Worm (Caenorhabditis elegans): ENCODE measurements around the gene smcl-1.

smcl-1 gene

DNA sequence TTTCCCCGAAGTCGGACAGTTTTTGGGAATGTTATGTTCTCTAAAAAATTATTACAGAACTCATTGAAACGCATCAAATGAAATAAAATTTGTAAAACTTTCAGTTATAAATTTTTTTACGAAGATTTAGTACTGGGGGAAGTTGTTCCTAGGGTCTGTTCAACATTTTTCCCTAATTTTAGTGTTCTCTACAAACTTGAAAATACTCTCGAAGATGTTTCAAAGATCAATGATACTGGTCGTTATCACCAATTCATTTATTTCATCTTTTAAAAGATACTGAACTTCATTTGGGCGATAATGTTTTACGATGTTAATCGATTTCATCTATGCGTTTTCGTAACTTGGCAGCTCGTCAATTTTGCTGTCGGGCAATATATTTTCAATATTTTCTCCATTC lies 9.0 kb downstream of the smcl-1 start, which contains the start of gene C44C10.3:
TSS of gene C44C10.3 (plus strand) at position 301 of the 400 bp plus-strand sequence.
- TF ChIP-seq npax-4 (tag; optimal IDR thresholded peaks at IDR 0.05) (no peak), hlh-13 (GFP tag; optimal IDR thresholded peaks at IDR 0.05) (no peak), gmeb-2 (tag; optimal IDR thresholded peaks at IDR 0.05) (no peak), pag-3 (tag; optimal IDR thresholded peaks at IDR 0.05; ENCODE audit: borderline replicate concordance) (no peak), unc-42 (tag; optimal IDR thresholded peaks at IDR 0.05) (no peak), tbx-7 (tag; optimal IDR thresholded peaks at IDR 0.05) (no peak), ceh-30 (tag; optimal IDR thresholded peaks at IDR 0.05) (no peak), hlh-15 (tag; optimal IDR thresholded peaks at IDR 0.05) (no peak), che-1 (tag; optimal IDR thresholded peaks at IDR 0.05) (no peak), ceh-18 (tag; optimal IDR thresholded peaks at IDR 0.05) (no peak), C38D4.7 (GFP tag; optimal IDR thresholded peaks at IDR 0.05) (no peak), ceh-45 (GFP tag; IDR thresholded peaks at IDR 0.05) (no peak), hlh-6 (tag; optimal IDR thresholded peaks at IDR 0.05) (no peak), sox-2 (GFP tag; IDR thresholded peaks at IDR 0.05) (no peak)

DNA sequence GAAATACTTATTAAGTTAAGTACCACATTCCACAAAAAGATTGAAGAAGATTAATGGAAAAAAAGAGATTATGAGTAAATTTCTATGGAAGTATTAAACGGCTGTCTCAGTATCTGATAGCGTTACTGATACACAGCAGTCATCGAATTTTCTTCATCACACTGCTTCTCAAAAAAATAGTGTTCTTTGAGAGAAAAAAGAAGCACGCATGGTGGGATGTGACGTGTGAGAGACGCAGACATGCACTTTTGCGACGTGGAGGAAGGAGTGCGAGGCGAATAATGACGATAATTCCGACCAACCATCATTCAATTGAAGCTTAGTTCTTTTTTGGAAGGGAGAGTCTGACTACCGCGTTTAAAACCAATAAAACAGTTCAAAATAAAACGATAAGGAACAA lies 17.0 kb downstream of the smcl-1 start, which contains the start of gene C44C10.11:
TSS of gene C44C10.11 (minus strand) at position 115 of the 400 bp plus-strand sequence.
- TF ChIP-seq hlh-13 (GFP tag; optimal IDR thresholded peaks at IDR 0.05), result no peak
- no peak for TF ChIP-seq nfya-1 (tag; optimal IDR thresholded peaks at IDR 0.05)
- no peak for TF ChIP-seq ztf-16 (tag; optimal IDR thresholded peaks at IDR 0.05)
- no peak for TF ChIP-seq ceh-34 (tag; optimal IDR thresholded peaks at IDR 0.05)
- TF ChIP-seq ama-1 (optimal IDR thresholded peaks at IDR 0.05), result no peak
- no peak for TF ChIP-seq ahr-1 (tag; optimal IDR thresholded peaks at IDR 0.05)
- TF ChIP-seq unc-42 (tag; optimal IDR thresholded peaks at IDR 0.05), result peak; percentile 11

DNA sequence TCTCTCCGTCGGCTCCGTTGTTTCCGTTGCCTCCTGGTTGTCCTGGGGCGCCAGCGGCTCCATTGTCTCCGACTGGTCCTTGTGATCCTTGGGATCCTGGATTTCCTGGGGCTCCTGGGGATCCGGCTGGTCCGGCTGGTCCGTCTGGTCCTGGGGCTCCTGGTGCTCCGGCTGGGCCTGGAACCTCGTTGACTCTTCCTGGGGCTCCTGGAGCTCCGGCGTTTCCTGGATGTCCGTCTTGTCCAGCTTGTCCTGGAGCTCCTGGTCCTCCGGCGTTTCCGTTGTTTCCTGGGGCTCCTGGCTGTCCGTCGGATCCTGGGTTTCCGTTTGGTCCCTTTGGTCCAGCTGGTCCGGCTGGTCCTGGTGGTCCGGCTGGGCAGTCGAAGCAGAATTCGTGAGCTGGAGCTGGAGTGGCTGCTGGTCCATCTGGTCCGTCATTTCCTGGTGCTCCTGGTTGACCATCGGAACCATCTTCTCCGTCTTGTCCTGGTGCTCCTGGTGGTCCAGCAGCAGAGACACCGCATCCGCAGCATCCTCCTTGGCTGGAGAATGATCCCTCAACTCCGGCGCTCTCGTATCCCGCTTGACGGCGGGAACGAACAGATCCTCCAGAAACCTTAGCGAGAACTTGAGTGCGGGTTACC lies 18.3 kb downstream of the smcl-1 start:
- TF ChIP-seq elt-4 (tag; optimal IDR thresholded peaks at IDR 0.05) (peak; percentile 69), sox-2 (GFP tag; IDR thresholded peaks at IDR 0.05) (no peak), pha-4 (tag; optimal IDR thresholded peaks at IDR 0.05) (no peak), ceh-18 (tag; optimal IDR thresholded peaks at IDR 0.05) (no peak), ttx-3 (tag; optimal IDR thresholded peaks at IDR 0.05) (no peak), unc-55 (GFP tag; optimal IDR thresholded peaks at IDR 0.05) (no peak), ceh-45 (GFP tag; IDR thresholded peaks at IDR 0.05) (0 out of 2 replicates have a peak, but pooled peaks have one; percentile 14), hlh-13 (GFP tag; optimal IDR thresholded peaks at IDR 0.05) (no peak)

DNA sequence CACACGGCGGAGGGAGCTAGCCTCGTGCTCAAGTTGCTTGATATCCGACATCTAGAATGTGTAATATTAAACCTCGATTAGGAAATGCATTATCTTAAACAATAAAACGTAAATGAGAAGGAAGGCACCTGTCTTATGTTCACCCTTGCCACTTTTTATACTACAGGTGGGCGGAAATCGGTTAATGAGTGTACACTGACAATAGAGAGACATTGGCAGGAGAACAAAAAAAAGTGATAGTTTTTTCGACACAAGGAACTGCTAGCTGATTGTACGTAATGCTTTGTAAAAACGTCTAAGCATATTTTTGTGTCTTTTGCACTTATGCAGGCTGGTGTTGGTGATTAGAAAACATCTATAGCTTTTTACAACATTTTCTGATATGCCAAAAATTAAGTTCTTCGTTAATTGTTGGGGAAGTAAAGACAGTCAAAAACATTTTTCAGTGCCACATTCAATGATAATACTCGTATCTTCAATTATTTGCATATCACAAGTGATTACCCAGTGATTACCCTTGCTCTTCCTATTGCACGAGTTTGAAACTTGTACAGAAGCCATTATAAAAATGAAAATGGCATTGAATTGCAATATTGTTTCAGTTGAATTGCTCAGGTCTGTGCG lies 19.1 kb downstream of the smcl-1 start, which contains the start of gene col-180:
TSS of gene col-180 (minus strand) at position 51 of the 624 bp plus-strand sequence.
- TF ChIP-seq rnt-1 (tag; optimal IDR thresholded peaks at IDR 0.05) (no peak), hlh-8 (tag; optimal IDR thresholded peaks at IDR 0.05) (no peak), ztf-16 (tag; optimal IDR thresholded peaks at IDR 0.05) (no peak), zip-5 (tag; optimal IDR thresholded peaks at IDR 0.05) (no peak), gmeb-2 (tag; optimal IDR thresholded peaks at IDR 0.05) (no peak), ceh-9 (tag; optimal IDR thresholded peaks at IDR 0.05) (no peak), ceh-6 (GFP tag; optimal IDR thresholded peaks at IDR 0.05) (no peak), unc-86 (tag; optimal IDR thresholded peaks at IDR 0.05) (no peak), K02D7.2 (tag; optimal IDR thresholded peaks at IDR 0.05) (no peak), ceh-45 (GFP tag; IDR thresholded peaks at IDR 0.05) (no peak), syd-9 (tag; optimal IDR thresholded peaks at IDR 0.05) (no peak), pag-3 (tag; optimal IDR thresholded peaks at IDR 0.05; ENCODE audit: borderline replicate concordance) (no peak)

DNA sequence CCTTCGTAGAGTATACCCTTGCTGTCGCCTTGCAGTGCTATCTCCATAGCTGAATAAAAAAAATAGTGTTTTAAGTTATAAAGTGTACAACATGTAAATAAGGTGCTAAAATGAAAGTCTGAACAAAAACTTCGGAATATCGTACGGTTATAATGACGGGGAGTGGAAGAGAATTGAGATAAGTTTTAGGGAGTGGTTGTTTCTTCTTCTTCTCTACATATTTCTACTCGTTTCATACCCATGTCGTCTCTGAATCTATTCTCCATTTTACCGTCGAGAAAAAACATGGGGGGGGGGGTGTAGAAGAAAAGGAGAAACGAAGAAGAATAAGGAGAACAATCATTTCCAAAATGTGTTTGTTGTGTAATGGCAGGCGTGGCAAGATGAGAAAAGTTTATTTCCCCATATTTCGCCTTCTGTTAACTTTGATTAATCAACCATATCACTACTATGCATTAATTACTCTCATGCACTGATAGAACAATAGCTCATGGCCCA lies 23.2 kb downstream of the smcl-1 start, which contains the start of gene C44C10.9:
TSS of gene C44C10.9 (minus strand) at position 51 of the 498 bp plus-strand sequence.
- no peak for TF ChIP-seq ceh-14 (tag; optimal IDR thresholded peaks at IDR 0.05)
- no peak for TF ChIP-seq fax-1 (tag; optimal IDR thresholded peaks at IDR 0.05)
- no peak for TF ChIP-seq unc-86 (tag; optimal IDR thresholded peaks at IDR 0.05)
- no peak for TF ChIP-seq fkh-6 (tag; optimal IDR thresholded peaks at IDR 0.05)
- TF ChIP-seq F13H6.1 (tag; optimal IDR thresholded peaks at IDR 0.05), result no peak
- TF ChIP-seq hlh-15 (tag; optimal IDR thresholded peaks at IDR 0.05), result no peak
- no peak for TF ChIP-seq K02D7.2 (tag; optimal IDR thresholded peaks at IDR 0.05)
- no peak for TF ChIP-seq tbx-7 (tag; optimal IDR thresholded peaks at IDR 0.05)
- no peak for TF ChIP-seq elt-4 (tag; optimal IDR thresholded peaks at IDR 0.05)
- no peak for TF ChIP-seq ceh-18 (tag; optimal IDR thresholded peaks at IDR 0.05)
- TF ChIP-seq ceh-34 (tag; optimal IDR thresholded peaks at IDR 0.05), result no peak
- TF ChIP-seq ceh-6 (GFP tag; optimal IDR thresholded peaks at IDR 0.05), result no peak
- TF ChIP-seq ceh-9 (tag; optimal IDR thresholded peaks at IDR 0.05), result no peak
- TF ChIP-seq pha-2 (tag; optimal IDR thresholded peaks at IDR 0.05), result no peak
- TF ChIP-seq nhr-11 (tag; optimal IDR thresholded peaks at IDR 0.05), result no peak
- TF ChIP-seq ceh-30 (tag; optimal IDR thresholded peaks at IDR 0.05), result no peak
- no peak for TF ChIP-seq syd-9 (tag; optimal IDR thresholded peaks at IDR 0.05)
- no peak for TF ChIP-seq ceh-45 (GFP tag; IDR thresholded peaks at IDR 0.05)
- TF ChIP-seq npax-4 (tag; optimal IDR thresholded peaks at IDR 0.05), result no peak

Measured in whole organism, late embryonic.